Worm (Caenorhabditis elegans): ENCODE data around the gene C18D1.2.

DNA sequence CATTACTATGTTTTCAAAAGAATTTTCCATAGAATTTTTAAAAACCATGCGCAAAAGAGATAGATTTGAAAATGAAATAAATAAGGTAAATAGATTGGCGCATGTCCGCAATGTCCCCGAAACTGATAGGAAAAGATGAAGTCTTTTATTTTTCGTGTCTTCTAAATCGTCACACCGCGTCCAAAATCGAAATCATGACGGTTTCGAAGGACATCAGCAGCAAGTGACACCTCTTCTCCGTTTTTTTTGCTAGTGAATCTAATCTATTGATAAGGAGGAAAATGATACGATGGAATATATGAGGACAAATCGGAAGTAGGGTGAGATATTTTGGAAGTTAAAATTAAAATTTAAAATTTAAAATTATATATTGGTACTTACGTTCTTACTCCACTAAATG is 17.2 kb downstream of the C18D1.2 start:
- no peak for TF ChIP-seq nhr-12 (tag; optimal IDR thresholded peaks at IDR 0.05)
- TF ChIP-seq unc-39 (tag; optimal IDR thresholded peaks at IDR 0.05): no peak
- no peak for TF ChIP-seq snpc-4 (tag; optimal IDR thresholded peaks at IDR 0.05)
- TF ChIP-seq unc-62 (GFP tag; optimal IDR thresholded peaks at IDR 0.05): no peak
- no peak for TF ChIP-seq mls-2 (tag; optimal IDR thresholded peaks at IDR 0.05)

Data from whole organism, mixed stage, embryonic.